Worm (Caenorhabditis elegans): ENCODE data around the gene rrf-3.
A peak's percentile ranks its signal among the peaks of the same experiment; 100 is the strongest.

Gene rrf-3

ce11 chrII:8185016-8185493 lies 22.8 kb downstream of the rrf-3 start, which contains the start of the genes mig-5 and cct-1:
mig-5 (minus strand) TSS chrII:8185023.
cct-1 (plus strand) TSS chrII:8185443.
- TF ChIP-seq elt-2 (tag; optimal IDR thresholded peaks at IDR 0.05), result peak; percentile 80
- TF ChIP-seq hmg-11 (tag; optimal IDR thresholded peaks at IDR 0.05), result peak; percentile 96
- TF ChIP-seq ceh-82 (tag; optimal IDR thresholded peaks at IDR 0.05), result peak; percentile 96
- TF ChIP-seq pha-4 (tag; optimal IDR thresholded peaks at IDR 0.05), result peak; percentile 99
- TF ChIP-seq jun-1 (tag; optimal IDR thresholded peaks at IDR 0.05), result peak; percentile 95
- TF ChIP-seq lsy-12 (tag; optimal IDR thresholded peaks at IDR 0.05), result peak; percentile 96
- TF ChIP-seq egl-27 (tag; optimal IDR thresholded peaks at IDR 0.05), result peak; percentile 29
- TF ChIP-seq elt-1 (tag; optimal IDR thresholded peaks at IDR 0.05), result peak; percentile 86
- TF ChIP-seq egl-5 (tag; optimal IDR thresholded peaks at IDR 0.05), result peak; percentile 98
- TF ChIP-seq nhr-237 (tag; optimal IDR thresholded peaks at IDR 0.05), result no peak
- peak; percentile 30 for TF ChIP-seq daf-12 (tag; optimal IDR thresholded peaks at IDR 0.05)
- no peak for TF ChIP-seq fkh-2 (tag; optimal IDR thresholded peaks at IDR 0.05)
- TF ChIP-seq nhr-67 (tag; optimal IDR thresholded peaks at IDR 0.05), result no peak
- peak; percentile 81 for TF ChIP-seq zag-1 (tag; optimal IDR thresholded peaks at IDR 0.05)
- peak; percentile 96 for TF ChIP-seq skn-1 (tag; optimal IDR thresholded peaks at IDR 0.05)
- TF ChIP-seq pqm-1 (tag; optimal IDR thresholded peaks at IDR 0.05), result peak; percentile 92
- peak; percentile 94 for TF ChIP-seq nhr-25 (tag; optimal IDR thresholded peaks at IDR 0.05)
- peak; percentile 93 for TF ChIP-seq nhr-77 (tag; optimal IDR thresholded peaks at IDR 0.05)
- peak; percentile 20 for TF ChIP-seq fos-1 (tag; optimal IDR thresholded peaks at IDR 0.05)
- no peak for TF ChIP-seq mml-1 (tag; optimal IDR thresholded peaks at IDR 0.05)
- peak; percentile 86 for TF ChIP-seq unc-62 (GFP tag; optimal IDR thresholded peaks at IDR 0.05)
- peak; percentile 91 for TF ChIP-seq fkh-10 (GFP tag; optimal IDR thresholded peaks at IDR 0.05)
- TF ChIP-seq nhr-23 (tag; optimal IDR thresholded peaks at IDR 0.05), result peak; percentile 99
- no peak for TF ChIP-seq ztf-4 (tag; optimal IDR thresholded peaks at IDR 0.05)
- TF ChIP-seq nhr-76 (tag; optimal IDR thresholded peaks at IDR 0.05), result peak; percentile 35
- TF ChIP-seq sea-2 (GFP tag; optimal IDR thresholded peaks at IDR 0.05), result no peak
- no peak for TF ChIP-seq eor-1 (tag; optimal IDR thresholded peaks at IDR 0.05)
- peak; percentile 98 for TF ChIP-seq nhr-43 (tag; optimal IDR thresholded peaks at IDR 0.05; ENCODE audit: poor library complexity, severe bottlenecking)
- peak; percentile 86 for TF ChIP-seq snpc-4 (tag; optimal IDR thresholded peaks at IDR 0.05)
- peak; percentile 92 for TF ChIP-seq nhr-11 (tag; optimal IDR thresholded peaks at IDR 0.05)
- peak; percentile 52 for TF ChIP-seq ZK546.5 (tag; optimal IDR thresholded peaks at IDR 0.05)
- peak; percentile 77 for TF ChIP-seq ama-1 (optimal IDR thresholded peaks at IDR 0.05)
- peak in 2 of 3 experiments; percentile 20 to 79 for TF ChIP-seq elt-3 (tag; optimal IDR thresholded peaks at IDR 0.05)
- TF ChIP-seq ceh-9 (tag; optimal IDR thresholded peaks at IDR 0.05), result no peak
- TF ChIP-seq aly-2 (tag; optimal IDR thresholded peaks at IDR 0.05), result peak; percentile 91
- TF ChIP-seq mdl-1 (tag; optimal IDR thresholded peaks at IDR 0.05), result peak; percentile 62
- peak; percentile 99 for TF ChIP-seq lin-15B (tag; optimal IDR thresholded peaks at IDR 0.05)
- TF ChIP-seq nhr-28 (tag; optimal IDR thresholded peaks at IDR 0.05), result peak; percentile 62
- TF ChIP-seq nfya-1 (tag; optimal IDR thresholded peaks at IDR 0.05; ENCODE audit: insufficient read depth), result peak; percentile 99
- TF ChIP-seq R02D3.7 (tag; optimal IDR thresholded peaks at IDR 0.05), result peak; percentile 95
- TF ChIP-seq ceh-28 (tag; optimal IDR thresholded peaks at IDR 0.05), result peak; percentile 94
- TF ChIP-seq lin-39 (tag; optimal IDR thresholded peaks at IDR 0.05), result peak; percentile 96
- no peak for TF ChIP-seq unc-39 (tag; optimal IDR thresholded peaks at IDR 0.05)
- no peak for TF ChIP-seq nhr-12 (tag; optimal IDR thresholded peaks at IDR 0.05)
- no peak for TF ChIP-seq ztf-11 (tag; optimal IDR thresholded peaks at IDR 0.05)
- TF ChIP-seq ceh-16 (tag; optimal IDR thresholded peaks at IDR 0.05), result peak; percentile 48
- peak; percentile 91 for TF ChIP-seq tbx-2 (tag; optimal IDR thresholded peaks at IDR 0.05)

Measured in whole organism, L3 larva.